Worm (Caenorhabditis elegans): ENCODE measurements around the gene smvt-1.

The smvt-1 gene

ce11 chrX:2541003-2541521 is 7.7 kb downstream of the smvt-1 start, which contains the start of gene F52H2.3:
Gene F52H2.3, minus strand, starts transcription at chrX:2541053.
- TF ChIP-seq skn-1 (tag; optimal IDR thresholded peaks at IDR 0.05) (peak; percentile 44), efl-1 (optimal IDR thresholded peaks at IDR 0.05) (no peak), efl-1 (GFP tag; optimal IDR thresholded peaks at IDR 0.05 in 1 of 2) (peak in 1 of 2 experiments; percentile 23), hlh-4 (tag; optimal IDR thresholded peaks at IDR 0.05) (no peak), nhr-20 (tag; optimal IDR thresholded peaks at IDR 0.05) (peak; percentile 8), elt-2 (tag; optimal IDR thresholded peaks at IDR 0.05) (peak; percentile 60), ceh-82 (tag; optimal IDR thresholded peaks at IDR 0.05) (no peak), lin-35 (GFP tag; optimal IDR thresholded peaks at IDR 0.05) (peak in 1 of 2 experiments; percentile 37), lin-14 (GFP tag; optimal IDR thresholded peaks at IDR 0.05) (peak; percentile 32)

ce11 chrX:2538713-2539112 is 10.1 kb downstream of the smvt-1 start:
- peak; percentile 68 for TF ChIP-seq fkh-4 (tag; optimal IDR thresholded peaks at IDR 0.05; ENCODE audit: borderline replicate concordance)
- TF ChIP-seq ceh-8 (GFP tag; optimal IDR thresholded peaks at IDR 0.05), result no peak
- TF ChIP-seq mdl-1 (tag; optimal IDR thresholded peaks at IDR 0.05), result no peak
- peak; percentile 93 for TF ChIP-seq dsc-1 (tag; optimal IDR thresholded peaks at IDR 0.05)
- TF ChIP-seq efl-1 (optimal IDR thresholded peaks at IDR 0.05), result no peak
- TF ChIP-seq efl-1 (GFP tag; optimal IDR thresholded peaks at IDR 0.05 in 1 of 2), result peak in 1 of 2 experiments; percentile 67
- TF ChIP-seq skn-1 (tag; optimal IDR thresholded peaks at IDR 0.05), result no peak

- TF ChIP-seq unc-86 (tag; optimal IDR thresholded peaks at IDR 0.05) (peak; percentile 84), grh-1 (GFP tag; IDR thresholded peaks at IDR 0.05) (peak; percentile 64), egl-27 (tag; optimal IDR thresholded peaks at IDR 0.05) (peak; percentile 66 to 77), ets-5 (GFP tag; IDR thresholded peaks at IDR 0.05) (no peak), pqm-1 (tag; optimal IDR thresholded peaks at IDR 0.05) (no peak), mdl-1 (tag; optimal IDR thresholded peaks at IDR 0.05) (peak in 1 of 2 experiments; percentile 84), unc-30 (tag; optimal IDR thresholded peaks at IDR 0.05) (no peak), tlp-1 (tag; optimal IDR thresholded peaks at IDR 0.05) (no peak), nhr-76 (tag; optimal IDR thresholded peaks at IDR 0.05) (no peak), lin-14 (GFP tag; optimal IDR thresholded peaks at IDR 0.05) (peak; percentile 99), pag-3 (tag; optimal IDR thresholded peaks at IDR 0.05; ENCODE audit: borderline replicate concordance, insufficient read depth) (no peak), nhr-77 (tag; optimal IDR thresholded peaks at IDR 0.05) (peak; percentile 85), skn-1 (tag; optimal IDR thresholded peaks at IDR 0.05) (peak; percentile 98), lsy-2 (tag; optimal IDR thresholded peaks at IDR 0.05) (peak; percentile 75 to 87), nhr-12 (tag; optimal IDR thresholded peaks at IDR 0.05) (no peak), lir-3 (tag; optimal IDR thresholded peaks at IDR 0.05; ENCODE audit: poor library complexity) (peak; percentile 92), ceh-88 (GFP tag; IDR thresholded peaks at IDR 0.05) (peak; percentile 25; the same call in 1 of the 2 replicates), nhr-19 (GFP tag; conservative IDR thresholded peaks at IDR 0.05) (peak; percentile 83), sptf-1 (tag; optimal IDR thresholded peaks at IDR 0.05) (no peak), isw-1 (GFP tag; IDR thresholded peaks at IDR 0.05) (peak; percentile 44), nhr-28 (tag; optimal IDR thresholded peaks at IDR 0.05) (no peak), rnt-1 (tag; optimal IDR thresholded peaks at IDR 0.05) (peak; percentile 90), dpl-1 (GFP tag; optimal IDR thresholded peaks at IDR 0.05) (peak; percentile 12 to 36 (median 32)), ztf-11 (tag; optimal IDR thresholded peaks at IDR 0.05) (peak in 1 of 2 experiments; percentile 79), nhr-237 (tag; optimal IDR thresholded peaks at IDR 0.05) (peak; percentile 49), fkh-4 (tag; optimal IDR thresholded peaks at IDR 0.05; ENCODE audit: borderline replicate concordance) (no peak), snu-23 (GFP tag; optimal IDR thresholded peaks at IDR 0.05) (peak; percentile 92), sup-37 (GFP tag; optimal IDR thresholded peaks at IDR 0.05) (peak; percentile 74), unc-130 (tag; optimal IDR thresholded peaks at IDR 0.05) (no peak), elt-3 (tag; optimal IDR thresholded peaks at IDR 0.05) (peak in 1 of 6 experiments; percentile 42), nhr-71 (tag; optimal IDR thresholded peaks at IDR 0.05) (peak; percentile 95), hlh-17 (GFP tag; optimal IDR thresholded peaks at IDR 0.05; ENCODE audit: borderline replicate concordance) (no peak), C04F5.9 (tag; optimal IDR thresholded peaks at IDR 0.05) (peak; percentile 56), elt-2 (tag; optimal IDR thresholded peaks at IDR 0.05) (no peak), tbx-2 (tag; optimal IDR thresholded peaks at IDR 0.05) (peak; percentile 88), pax-3 (tag; optimal IDR thresholded peaks at IDR 0.05) (peak; percentile 61), lin-39 (tag; optimal IDR thresholded peaks at IDR 0.05) (peak; percentile 55), mep-1 (tag; optimal IDR thresholded peaks at IDR 0.05) (peak; percentile 79)
Observed at ce11 chrX:2536246-2536772, 12.5 kb downstream of the smvt-1 start.

All from whole organism, L1 larva.